Fruit fly (Drosophila melanogaster) whole organism, embryonic: ENCODE measurements around the gene CG7227.

Experiments
- ATbp ChIP-seq: fragments of 200-800 bp; sonication (Bioruptor generic); optimal IDR thresholded peaks from 2 replicates; lab custom pipeline; 2017; ENCODE audit warnings: missing biosample characterization, mild to moderate bottlenecking, missing genetic modification characterization, missing genetic modification reagents
- B-H2 ChIP-seq: fragments of 200-800 bp; sonication (Bioruptor generic); optimal IDR thresholded peaks from 2 replicates; lab custom pipeline; 2018; ENCODE audit warnings: missing biosample characterization, mild to moderate bottlenecking, missing genetic modification characterization
- Bgb ChIP-seq: fragments of 200-800 bp; sonication (Bioruptor generic); IDR thresholded peaks from 2 replicates; pipeline ENCODE4 v1.3.6; 2022; ENCODE audit warnings: missing biosample characterization, missing genetic modification characterization; ENCODE audit not compliant: partially characterized antibody
- BtbVII ChIP-seq: fragments of 200-800 bp; sonication (Bioruptor generic); optimal IDR thresholded peaks from 3 replicates; lab custom pipeline; 2017; ENCODE audit warnings: missing biosample characterization, mild to moderate bottlenecking, missing genetic modification characterization
- C15 ChIP-seq: fragments of 200-800 bp; sonication (Bioruptor generic); IDR thresholded peaks from 3 replicates; pipeline ENCODE4 v1.3.6; 2022; ENCODE audit warnings: missing biosample characterization, missing genetic modification characterization
- CG10366 ChIP-seq: fragments of 200-800 bp; sonication (Bioruptor generic); IDR thresholded peaks from 2 replicates; pipeline ENCODE4 v1.3.6; 2022; ENCODE audit warnings: missing biosample characterization, missing genetic modification characterization
- CG10462 ChIP-seq: fragments of 200-800 bp; sonication (Bioruptor generic); optimal IDR thresholded peaks from 2 replicates; lab custom pipeline; 2016; ENCODE audit warnings: missing biosample characterization, missing genetic modification characterization
- CG10959 ChIP-seq: fragments of 200-800 bp; sonication (Bioruptor generic); IDR thresholded peaks from 2 replicates; pipeline ENCODE4 v1.3.6; 2022; ENCODE audit warnings: missing biosample characterization, missing genetic modification characterization
- CG10979 ChIP-seq: fragments of 200-800 bp; sonication (Bioruptor generic); optimal IDR thresholded peaks from 2 replicates; lab custom pipeline; 2018; ENCODE audit warnings: missing biosample characterization, mild to moderate bottlenecking, missing genetic modification characterization, moderate library complexity
- CG11085 ChIP-seq: fragments of 200-800 bp; sonication (Bioruptor generic); IDR thresholded peaks from 2 replicates; pipeline ENCODE4 v1.3.6; 2022; ENCODE audit warnings: missing biosample characterization, missing genetic modification characterization
- CG11456 ChIP-seq: fragments of 200-800 bp; sonication (Bioruptor generic); IDR thresholded peaks from 3 replicates; pipeline ENCODE4 v1.3.6; 2022; ENCODE audit warnings: missing biosample characterization, missing genetic modification characterization
- CG13296 ChIP-seq: fragments of 200-800 bp; sonication (Bioruptor generic); optimal IDR thresholded peaks from 3 replicates; lab custom pipeline; 2018; ENCODE audit warnings: missing biosample characterization, mild to moderate bottlenecking, missing genetic modification characterization
- CG14014 ChIP-seq: fragments of 200-800 bp; sonication (Bioruptor generic); IDR thresholded peaks from 2 replicates; pipeline ENCODE4 v1.3.6; 2022; ENCODE audit warnings: missing biosample characterization, missing genetic modification characterization
- CG15269 ChIP-seq: fragments of 200-800 bp; sonication (Bioruptor generic); optimal IDR thresholded peaks from 2 replicates; lab custom pipeline; 2018; ENCODE audit warnings: missing biosample characterization, mild to moderate bottlenecking, missing genetic modification characterization, moderate library complexity
- CG17912 ChIP-seq: fragments of 200-800 bp; sonication (Bioruptor generic); optimal IDR thresholded peaks from 2 replicates; lab custom pipeline; 2018; ENCODE audit warnings: missing biosample characterization, mild to moderate bottlenecking, missing genetic modification characterization
- CG2129 ChIP-seq: fragments of 200-800 bp; sonication (Bioruptor generic); IDR thresholded peaks from 2 replicates; pipeline ENCODE4 v1.3.6; 2022; ENCODE audit warnings: missing biosample characterization, missing genetic modification characterization; ENCODE audit not compliant: partially characterized antibody
- CG2875 ChIP-seq: fragments of 200-800 bp; sonication (Bioruptor generic); optimal IDR thresholded peaks from 2 replicates; lab custom pipeline; 2017; ENCODE audit warnings: missing biosample characterization, mild to moderate bottlenecking, missing genetic modification characterization, missing genetic modification reagents
- CG30403 ChIP-seq: fragments of 200-800 bp; sonication (Bioruptor generic); optimal IDR thresholded peaks from 3 replicates; lab custom pipeline; 2016; ENCODE audit warnings: missing biosample characterization, missing genetic modification characterization
- CG31365 ChIP-seq: fragments of 200-800 bp; sonication (Bioruptor generic); optimal IDR thresholded peaks from 2 replicates; lab custom pipeline; 2018; ENCODE audit warnings: missing biosample characterization, mild to moderate bottlenecking, missing genetic modification characterization
- CG3281 ChIP-seq: fragments of 200-800 bp; sonication (Bioruptor generic); optimal IDR thresholded peaks from 3 replicates; lab custom pipeline; 2017; ENCODE audit warnings: missing biosample characterization, mild to moderate bottlenecking, missing genetic modification characterization
- CG4424 ChIP-seq: fragments of 200-800 bp; sonication (Bioruptor generic); optimal IDR thresholded peaks from 3 replicates; lab custom pipeline; 2016; ENCODE audit warnings: missing biosample characterization, missing genetic modification characterization
- CG4707 ChIP-seq: fragments of 200-800 bp; sonication (Bioruptor generic); optimal IDR thresholded peaks from 2 replicates; lab custom pipeline; 2018; ENCODE audit warnings: missing biosample characterization, mild to moderate bottlenecking, missing genetic modification characterization, moderate library complexity
- CG5180 ChIP-seq: fragments of 200-800 bp; sonication (Bioruptor generic); optimal IDR thresholded peaks from 3 replicates; lab custom pipeline; 2017; ENCODE audit warnings: missing biosample characterization, missing genetic modification characterization, mild to moderate bottlenecking, moderate library complexity, missing genetic modification reagents
- CG6654 ChIP-seq: fragments of 200-800 bp; sonication (Bioruptor generic); optimal IDR thresholded peaks from 2 replicates; lab custom pipeline; 2017; ENCODE audit warnings: missing biosample characterization, mild to moderate bottlenecking, missing genetic modification characterization
- CG6791 ChIP-seq: fragments of 200-800 bp; sonication (Bioruptor generic); IDR thresholded peaks from 3 replicates; pipeline ENCODE4 v1.3.6; 2022; ENCODE audit warnings: missing biosample characterization, missing genetic modification characterization; ENCODE audit not compliant: partially characterized antibody
- CG9215 ChIP-seq: fragments of 200-800 bp; sonication (Bioruptor generic); IDR thresholded peaks from 2 replicates; pipeline ENCODE4 v1.3.6; 2022; ENCODE audit warnings: missing biosample characterization, missing genetic modification characterization
- CrebB ChIP-seq: fragments of 200-800 bp; sonication (Bioruptor generic); optimal IDR thresholded peaks from 3 replicates; lab custom pipeline; 2018; ENCODE audit warnings: missing biosample characterization, mild to moderate bottlenecking, missing genetic modification characterization
- Dip2 ChIP-seq: fragments of 200-800 bp; sonication (Bioruptor generic); IDR thresholded peaks from 2 replicates; pipeline ENCODE4 v1.3.6; 2022; ENCODE audit warnings: missing biosample characterization, missing genetic modification characterization
- Doc2 ChIP-seq: fragments of 200-800 bp; sonication (Bioruptor generic); IDR thresholded peaks from 2 replicates; pipeline ENCODE4 v1.3.6; 2022; ENCODE audit warnings: missing biosample characterization, missing genetic modification characterization
- Dp ChIP-seq: fragments of 200-800 bp; sonication (Bioruptor generic); optimal IDR thresholded peaks from 2 replicates; lab custom pipeline; 2018; ENCODE audit warnings: missing biosample characterization, mild to moderate bottlenecking, missing genetic modification characterization, moderate library complexity
- Fer2 ChIP-seq: fragments of 200-800 bp; sonication (Bioruptor generic); optimal IDR thresholded peaks from 2 replicates; lab custom pipeline; 2018; ENCODE audit warnings: missing biosample characterization, mild to moderate bottlenecking, missing genetic modification characterization, moderate library complexity
- Hr3 ChIP-seq: fragments of 200-800 bp; sonication (Bioruptor generic); optimal IDR thresholded peaks from 3 replicates; lab custom pipeline; 2016; ENCODE audit warnings: missing biosample characterization, missing genetic modification characterization
- MTF-1 ChIP-seq: fragments of 200-800 bp; sonication (Bioruptor generic); optimal IDR thresholded peaks from 2 replicates; lab custom pipeline; 2018; ENCODE audit warnings: missing biosample characterization, mild to moderate bottlenecking, missing genetic modification characterization, borderline replicate concordance
- NC2α ChIP-seq: fragments of 200-800 bp; sonication (Bioruptor generic); optimal IDR thresholded peaks from 2 replicates; lab custom pipeline; 2016; ENCODE audit warnings: missing biosample characterization, missing genetic modification characterization
- Nf-YA ChIP-seq: fragments of 200-800 bp; sonication (Bioruptor generic); IDR thresholded peaks from 2 replicates; pipeline ENCODE4 v1.3.6; 2022; ENCODE audit warnings: missing biosample characterization, missing genetic modification characterization
- Nf-YB ChIP-seq: fragments of 200-800 bp; sonication (Bioruptor generic); optimal IDR thresholded peaks from 3 replicates; lab custom pipeline; 2019; ENCODE audit warnings: missing biosample characterization, mild to moderate bottlenecking, missing genetic modification characterization, moderate library complexity
- Rfx ChIP-seq: fragments of 200-800 bp; sonication (Bioruptor generic); IDR thresholded peaks from 2 replicates; pipeline ENCODE4 v1.3.6; 2022; ENCODE audit warnings: missing biosample characterization, missing genetic modification characterization
- Ssrp ChIP-seq: fragments of 200-800 bp; sonication (Bioruptor generic); optimal IDR thresholded peaks from 2 replicates; lab custom pipeline; 2018; ENCODE audit warnings: missing biosample characterization, mild to moderate bottlenecking, missing genetic modification characterization, moderate library complexity
- Usf ChIP-seq: fragments of 200-800 bp; sonication (Bioruptor generic); optimal IDR thresholded peaks from 2 replicates; lab custom pipeline; 2017; ENCODE audit warnings: missing genotype, missing biosample characterization, missing genetic modification characterization
- cas ChIP-seq: fragments of 200-800 bp; sonication (Bioruptor generic); IDR thresholded peaks from 2 replicates; pipeline ENCODE4 v1.3.6; 2022; ENCODE audit warnings: missing biosample characterization, missing genetic modification characterization
- cg ChIP-seq: fragments of 200-800 bp; sonication (Bioruptor generic); optimal IDR thresholded peaks from 3 replicates; lab custom pipeline; 2019; ENCODE audit warnings: missing biosample characterization, mild to moderate bottlenecking, missing genetic modification characterization, moderate library complexity
- chn ChIP-seq: fragments of 200-800 bp; sonication (Bioruptor generic); optimal IDR thresholded peaks from 2 replicates; lab custom pipeline; 2016; ENCODE audit warnings: missing biosample characterization, missing genetic modification characterization
- lab ChIP-seq: fragments of 200-800 bp; sonication (Bioruptor generic); optimal IDR thresholded peaks from 3 replicates; lab custom pipeline; 2017; ENCODE audit warnings: missing biosample characterization, missing genetic modification characterization, mild to moderate bottlenecking, moderate library complexity, missing genetic modification reagents
- nerfin-1 ChIP-seq: fragments of 200-800 bp; sonication (Bioruptor generic); optimal IDR thresholded peaks from 3 replicates; lab custom pipeline; 2019; ENCODE audit warnings: missing biosample characterization, mild to moderate bottlenecking, missing genetic modification characterization, moderate library complexity
- org-1 ChIP-seq: fragments of 200-800 bp; sonication (Bioruptor generic); optimal IDR thresholded peaks from 2 replicates; lab custom pipeline; 2017; ENCODE audit warnings: missing biosample characterization, missing genetic modification characterization
- pfk ChIP-seq: fragments of 200-800 bp; sonication (Bioruptor generic); optimal IDR thresholded peaks from 2 replicates; lab custom pipeline; 2018; ENCODE audit warnings: missing biosample characterization, mild to moderate bottlenecking, missing genetic modification characterization, moderate library complexity
- prd ChIP-seq, 3 experiments: fragments of >200 bp in 2 of 3; fragments of 200-800 bp in 1 of 3; sonication (Bioruptor generic) in 1 of 3; optimal IDR thresholded peaks in 2 of 3; IDR thresholded peaks in 1 of 3; 2 replicates in 2 of 3; 3 replicates in 1 of 3; pipeline versions ENCODE4 v1.3.6 to Lab custom; 2017 to 2022; ENCODE audit warnings: missing biosample characterization in 1 of 3, missing genetic modification characterization in 1 of 3
- slou ChIP-seq: fragments of 200-800 bp; sonication (Bioruptor generic); optimal IDR thresholded peaks from 3 replicates; lab custom pipeline; 2016; ENCODE audit warnings: missing biosample characterization, missing genetic modification characterization
- zf30C ChIP-seq: fragments of 200-800 bp; sonication (Bioruptor generic); optimal IDR thresholded peaks from 3 replicates; lab custom pipeline; 2018; ENCODE audit warnings: missing biosample characterization, mild to moderate bottlenecking, missing genetic modification characterization
- zfh2 ChIP-seq: fragments of 200-800 bp; sonication (Bioruptor generic); optimal IDR thresholded peaks from 2 replicates; lab custom pipeline; 2016; ENCODE audit warnings: missing biosample characterization, missing genetic modification characterization

The CG7227 gene

dm6 chr2L:8034734-8035133 lies 36.8 kb upstream of the CG7227 start (continued):
- TF ChIP-seq CrebB (tag; lab: Kevin White, UChicago): peak; percentile 40
- TF ChIP-seq Ssrp: peak; percentile 55
- TF ChIP-seq zf30C: no peak
- peak; percentile 59 for TF ChIP-seq CG3281
- no peak for TF ChIP-seq B-H2 (GFP tag; lab: Kevin White, UChicago)
- peak; percentile 12 for TF ChIP-seq CG4424 (GFP tag; lab: Kevin White, UChicago)
- no peak for TF ChIP-seq CG5180
- no peak for TF ChIP-seq Usf (GFP tag; lab: Kevin White, UChicago)
- TF ChIP-seq zfh2: no peak
- peak; percentile 35 for TF ChIP-seq CG4707 (GFP tag; lab: Kevin White, UChicago)
- no peak for TF ChIP-seq CG17912 (GFP tag; lab: Kevin White, UChicago)
- peak; percentile 15 for TF ChIP-seq Nf-YB
- TF ChIP-seq Fer2 (tag; lab: Kevin White, UChicago): no peak
- peak; percentile 52 for TF ChIP-seq CG10979 (tag; lab: Kevin White, UChicago)
- TF ChIP-seq lab (GFP tag; lab: Kevin White, UChicago): peak; percentile 83
- peak; percentile 49 for TF ChIP-seq org-1 (GFP tag; lab: Kevin White, UChicago)
- no peak for TF ChIP-seq cas (GFP tag; lab: Robert Waterston, UW)
- TF ChIP-seq pfk: no peak
- TF ChIP-seq CG10959 (GFP tag; lab: Robert Waterston, UW): peak; percentile 37; the same call in 1 of the 2 replicates
- peak; percentile 9 for TF ChIP-seq nerfin-1 (tag; lab: Kevin White, UChicago)
- no peak for TF ChIP-seq CG6654 (GFP tag; lab: Kevin White, UChicago)
- TF ChIP-seq BtbVII (GFP tag; lab: Kevin White, UChicago): peak; percentile 27
- peak; percentile 31 for TF ChIP-seq CG2875 (GFP tag; lab: Kevin White, UChicago)
- no peak for TF ChIP-seq CG31365 (tag; lab: Kevin White, UChicago)
- TF ChIP-seq CG10366 (GFP tag; lab: Robert Waterston, UW): peak; percentile 53; the same call in 1 of the 2 replicates
- peak; percentile 68 for TF ChIP-seq CG14014 (GFP tag; lab: Robert Waterston, UW)
- peak; percentile 35 for TF ChIP-seq Hr3 (GFP tag; lab: Kevin White, UChicago)
- TF ChIP-seq slou (GFP tag; lab: Kevin White, UChicago): no peak
- peak; percentile 38 for TF ChIP-seq MTF-1
- TF ChIP-seq CG30403 (GFP tag; lab: Kevin White, UChicago): peak; percentile 53
- no peak for TF ChIP-seq CG6791 (GFP tag; lab: Robert Waterston, UW)
- no peak for TF ChIP-seq CG11085
- TF ChIP-seq ATbp (GFP tag; lab: Kevin White, UChicago): peak; percentile 46
- TF ChIP-seq CG10462 (GFP tag; lab: Kevin White, UChicago): peak; percentile 2
- TF ChIP-seq chn: peak; percentile 37
- peak; percentile 53 for TF ChIP-seq CG13296
- no peak for TF ChIP-seq prd (optimal IDR thresholded peaks at IDR 0.05; lab: Kevin White, UChicago)
- peak; percentile 74; the same call in 2 of the 3 replicates for TF ChIP-seq prd (GFP tag; IDR thresholded peaks at IDR 0.05; lab: Robert Waterston, UW)
- TF ChIP-seq Dip2 (GFP tag; lab: Robert Waterston, UW): no peak
- no peak for TF ChIP-seq Bgb
- TF ChIP-seq CG15269 (tag; lab: Kevin White, UChicago): peak; percentile 71
- TF ChIP-seq Doc2 (GFP tag; lab: Robert Waterston, UW): no peak
- TF ChIP-seq cg (GFP tag; lab: Kevin White, UChicago): no peak
- TF ChIP-seq C15 (GFP tag; lab: Robert Waterston, UW): 0 out of 3 replicates have a peak, but pooled peaks have one; percentile 26
- TF ChIP-seq Dp (GFP tag; lab: Kevin White, UChicago): no peak
- no peak; the same call in 1 of the 2 replicates for TF ChIP-seq Nf-YA (GFP tag; lab: Robert Waterston, UW)
- TF ChIP-seq CG2129: no peak
- TF ChIP-seq CG9215 (GFP tag; lab: Robert Waterston, UW): peak; percentile 49
- TF ChIP-seq CG11456 (GFP tag; lab: Robert Waterston, UW): no peak
- no peak for TF ChIP-seq NC2α (GFP tag; lab: Kevin White, UChicago)
- TF ChIP-seq Rfx (GFP tag; lab: Robert Waterston, UW): peak; percentile 69
